Worm (Caenorhabditis elegans): ENCODE data around the gene aldo-1.

DNA sequence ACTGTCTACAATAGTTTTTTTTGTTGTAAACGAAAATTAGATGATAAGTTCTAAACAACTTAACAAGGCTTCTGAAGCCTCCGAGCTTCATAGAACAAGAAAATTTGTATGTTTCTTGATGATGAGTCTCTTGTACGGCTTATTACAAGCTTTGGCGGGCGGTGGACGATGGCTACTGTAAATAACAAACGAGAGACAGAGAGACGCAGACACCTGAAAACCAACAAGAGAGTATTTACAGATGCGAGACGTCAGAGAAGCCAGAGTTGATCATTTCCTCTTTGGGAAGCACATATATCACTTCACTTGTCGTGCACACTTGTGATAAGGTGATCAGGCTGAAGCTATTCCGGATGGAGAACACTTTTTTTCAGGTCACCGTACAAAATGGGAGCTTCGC, 33.9 kb downstream of the aldo-1 start:
- TF ChIP-seq aly-2 (tag; optimal IDR thresholded peaks at IDR 0.05) (no peak), aha-1 (tag) (peak; percentile 68), nhr-77 (tag; optimal IDR thresholded peaks at IDR 0.05) (no peak), ceh-32 (tag; optimal IDR thresholded peaks at IDR 0.05; ENCODE audit: poor library complexity) (no peak), ceh-28 (tag; optimal IDR thresholded peaks at IDR 0.05) (no peak), unc-62 (GFP tag; optimal IDR thresholded peaks at IDR 0.05 in 1 of 2) (no peak), unc-62 (tag; optimal IDR thresholded peaks at IDR 0.05) (no peak), ZK546.5 (tag; optimal IDR thresholded peaks at IDR 0.05) (no peak), lir-3 (tag; optimal IDR thresholded peaks at IDR 0.05) (no peak), ama-1 (optimal IDR thresholded peaks at IDR 0.05) (no peak), Y5F2A.4 (GFP tag; optimal IDR thresholded peaks at IDR 0.05) (no peak), skn-1 (tag; optimal IDR thresholded peaks at IDR 0.05) (no peak)

All from whole organism, L4 larva.